Worm (Caenorhabditis elegans) whole organism, mixed stage, embryonic: ENCODE results near the gene clec-144.

ENCODE experiments used
- M03D4.4 ChIP-seq: sonication (generic microtip); optimal IDR thresholded peaks from 2 replicates; lab custom pipeline; 2017; ENCODE audit warnings: mild to moderate bottlenecking, missing genetic modification characterization, missing compliant biosample characterization
- ceh-39 ChIP-seq: fragments of 150-350 bp; optimal IDR thresholded peaks from 2 replicates; lab custom pipeline; 2014; ENCODE audit warnings: missing biosample characterization, missing genetic modification characterization
- ceh-43 ChIP-seq: fragments of 200-800 bp; sonication (Bioruptor generic); optimal IDR thresholded peaks from 2 replicates; lab custom pipeline; 2018; ENCODE audit warnings: mild to moderate bottlenecking, missing genetic modification characterization, moderate library complexity, missing compliant biosample characterization
- ces-1 ChIP-seq: fragments of 150-350 bp; optimal IDR thresholded peaks from 2 replicates; lab custom pipeline; 2014; ENCODE audit warnings: missing biosample characterization, missing genetic modification reagents, missing genetic modification characterization
- lin-13 ChIP-seq: fragments of 150-350 bp; optimal IDR thresholded peaks from 2 replicates; lab custom pipeline; 2014; ENCODE audit warnings: missing biosample characterization, missing genetic modification characterization
- lin-32 ChIP-seq: fragments of 200-800 bp; sonication (Bioruptor generic); optimal IDR thresholded peaks from 2 replicates; lab custom pipeline; 2018; ENCODE audit warnings: mild to moderate bottlenecking, missing genetic modification characterization, missing compliant biosample characterization
- lsy-2 ChIP-seq: fragments of 150-350 bp; optimal IDR thresholded peaks from 2 replicates; lab custom pipeline; 2014; ENCODE audit warnings: missing biosample characterization, missing genetic modification characterization
- mep-1 ChIP-seq: fragments of 150-350 bp; optimal IDR thresholded peaks from 2 replicates; lab custom pipeline; 2017; ENCODE audit warnings: missing biosample characterization, missing genetic modification reagents, missing genetic modification characterization, inconsistent platforms
- nhr-12 ChIP-seq: fragments of 150-350 bp; optimal IDR thresholded peaks from 2 replicates; lab custom pipeline; 2014; ENCODE audit warnings: missing biosample characterization, missing genetic modification characterization
- nhr-237 ChIP-seq: fragments of 150-350 bp; optimal IDR thresholded peaks from 2 replicates; lab custom pipeline; 2014; ENCODE audit warnings: missing biosample characterization, missing genetic modification characterization
- pha-4 ChIP-seq: fragments of 150-350 bp; optimal IDR thresholded peaks from 2 replicates; lab custom pipeline; 2018; ENCODE audit warnings: missing biosample characterization, missing genetic modification reagents, missing genetic modification characterization
- snpc-4 ChIP-seq: fragments of 150-350 bp; optimal IDR thresholded peaks from 2 replicates; lab custom pipeline; 2014; ENCODE audit warnings: missing biosample characterization, missing genetic modification characterization
- unc-39 ChIP-seq: fragments of 150-350 bp; optimal IDR thresholded peaks from 2 replicates; lab custom pipeline; 2014; ENCODE audit warnings: missing biosample characterization, missing genetic modification characterization
- unc-62 ChIP-seq: fragments of 150-350 bp; optimal IDR thresholded peaks from 2 replicates; lab custom pipeline; 2014; ENCODE audit warnings: missing biosample characterization, missing genetic modification reagents, missing genetic modification characterization

- TF ChIP-seq lsy-2 (no peak), unc-62 (GFP tag; lab: Kevin White, UChicago) (no peak), ces-1 (GFP tag; lab: Kevin White, UChicago) (no peak), nhr-12 (tag; lab: Kevin White, UChicago) (no peak), ceh-39 (tag; lab: Kevin White, UChicago) (no peak), unc-39 (no peak), nhr-237 (tag; lab: Kevin White, UChicago) (no peak), M03D4.4 (tag; lab: Kevin White, UChicago) (no peak), lin-13 (no peak), mep-1 (no peak), pha-4 (tag; lab: Kevin White, UChicago) (no peak), snpc-4 (no peak), ceh-43 (GFP tag; lab: Kevin White, UChicago) (no peak), lin-32 (GFP tag; lab: Kevin White, UChicago) (no peak)
Observed at ce11 chrII:11811241-11811640, 21.1 kb downstream of the clec-144 start.
